Worm (Caenorhabditis elegans): ENCODE results near the gene fbxa-69.

DNA sequence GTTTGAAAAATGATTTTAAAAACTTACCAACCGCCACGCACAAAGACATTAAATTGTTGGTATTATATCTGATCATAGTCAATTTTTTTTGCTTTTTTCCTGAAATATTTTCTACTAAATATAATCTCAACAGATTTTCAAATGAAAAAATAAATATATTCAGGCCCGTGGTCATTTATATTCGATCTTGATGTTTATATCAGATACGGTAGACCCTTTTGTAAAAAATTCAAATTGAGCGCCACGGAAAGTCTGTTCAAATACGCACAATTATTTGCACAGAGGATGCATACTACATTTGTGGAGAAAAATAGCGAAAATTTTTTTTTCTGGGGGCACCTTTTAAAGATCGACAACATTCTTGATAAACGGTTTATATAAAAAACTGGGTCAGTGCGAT is 23.4 kb downstream of the fbxa-69 start, which contains the start of gene T26E4.4:
- TF ChIP-seq ztf-4 (tag; optimal IDR thresholded peaks at IDR 0.05) (no peak), nhr-11 (tag; optimal IDR thresholded peaks at IDR 0.05) (no peak), fos-1 (tag; optimal IDR thresholded peaks at IDR 0.05) (no peak), pha-4 (tag; optimal IDR thresholded peaks at IDR 0.05) (no peak), egl-27 (tag; optimal IDR thresholded peaks at IDR 0.05) (no peak), unc-39 (tag; optimal IDR thresholded peaks at IDR 0.05) (no peak), unc-62 (GFP tag; optimal IDR thresholded peaks at IDR 0.05) (no peak), ztf-11 (tag; optimal IDR thresholded peaks at IDR 0.05) (no peak), ZK546.5 (tag; optimal IDR thresholded peaks at IDR 0.05) (no peak)
